Worm (Caenorhabditis elegans) whole organism, late embryonic: ENCODE measurements around the gene Y51A2B.4.

ENCODE experiments used
- F13H6.1 ChIP-seq: sonication (generic microtip); optimal IDR thresholded peaks from 2 replicates; lab custom pipeline; 2016; ENCODE audit warnings: missing genetic modification characterization, missing compliant biosample characterization
- T23F11.4 ChIP-seq: fragments of 200-800 bp; sonication (Bioruptor generic); optimal IDR thresholded peaks from 2 replicates; lab custom pipeline; 2018; ENCODE audit warnings: mild to moderate bottlenecking, missing genetic modification characterization, missing compliant biosample characterization
- Y22D7AL.16 ChIP-seq: sonication (generic microtip); optimal IDR thresholded peaks from 2 replicates; lab custom pipeline; 2016; ENCODE audit warnings: missing genetic modification characterization, missing compliant biosample characterization
- ama-1 ChIP-seq: fragments of 150-350 bp; optimal IDR thresholded peaks from 2 replicates; lab custom pipeline; 2014
- ceh-14 ChIP-seq: sonication (generic microtip); optimal IDR thresholded peaks from 2 replicates; lab custom pipeline; 2016; ENCODE audit warnings: missing genotype, missing genetic modification characterization, missing compliant biosample characterization
- ceh-2 ChIP-seq: sonication (generic microtip); optimal IDR thresholded peaks from 2 replicates; lab custom pipeline; 2016; ENCODE audit warnings: missing genotype, missing genetic modification characterization, missing compliant biosample characterization
- ceh-22 ChIP-seq: sonication (generic microtip); optimal IDR thresholded peaks from 2 replicates; lab custom pipeline; 2017; ENCODE audit warnings: missing biosample characterization, missing genetic modification characterization
- ceh-30 ChIP-seq: fragments of 150-350 bp; optimal IDR thresholded peaks from 2 replicates; lab custom pipeline; 2014; ENCODE audit warnings: missing biosample characterization, missing genetic modification characterization
- ceh-31 ChIP-seq: sonication (generic microtip); optimal IDR thresholded peaks from 2 replicates; lab custom pipeline; 2016; ENCODE audit warnings: missing genetic modification characterization, missing compliant biosample characterization
- ceh-34 ChIP-seq: sonication (generic microtip); optimal IDR thresholded peaks from 2 replicates; lab custom pipeline; 2016; ENCODE audit warnings: mild to moderate bottlenecking, missing genetic modification characterization, missing compliant biosample characterization
- ceh-45 ChIP-seq: fragments of 200-800 bp; sonication (Bioruptor generic); IDR thresholded peaks from 2 replicates; pipeline ENCODE4 v1.3.6; 2022; ENCODE audit warnings: missing genetic modification reagents, missing genetic modification characterization, missing compliant biosample characterization
- ceh-48 ChIP-seq: sonication (generic microtip); optimal IDR thresholded peaks from 2 replicates; lab custom pipeline; 2016; ENCODE audit warnings: missing genetic modification characterization, inconsistent platforms, missing compliant biosample characterization
- che-1 ChIP-seq: sonication (generic microtip); optimal IDR thresholded peaks from 2 replicates; lab custom pipeline; 2016; ENCODE audit warnings: mild to moderate bottlenecking, missing genetic modification characterization, missing compliant biosample characterization
- dmd-4 ChIP-seq: sonication (generic microtip); optimal IDR thresholded peaks from 2 replicates; lab custom pipeline; 2016; ENCODE audit warnings: borderline replicate concordance, missing genetic modification characterization, missing compliant biosample characterization
- elt-2 ChIP-seq: sonication (generic microtip); optimal IDR thresholded peaks from 2 replicates; lab custom pipeline; 2016; ENCODE audit warnings: missing genetic modification reagents, missing genetic modification characterization, missing compliant biosample characterization
- elt-4 ChIP-seq: sonication (generic microtip); optimal IDR thresholded peaks from 2 replicates; lab custom pipeline; 2016; ENCODE audit warnings: missing genetic modification characterization, missing compliant biosample characterization
- fax-1 ChIP-seq: sonication (generic microtip); optimal IDR thresholded peaks from 2 replicates; lab custom pipeline; 2016; ENCODE audit warnings: missing genotype, missing genetic modification characterization, missing compliant biosample characterization
- fkh-10 ChIP-seq: fragments of 150-350 bp; optimal IDR thresholded peaks from 2 replicates; lab custom pipeline; 2014; ENCODE audit warnings: missing biosample characterization, missing genetic modification reagents, missing genetic modification characterization
- fkh-6 ChIP-seq: sonication (generic microtip); optimal IDR thresholded peaks from 2 replicates; lab custom pipeline; 2016; ENCODE audit warnings: missing genetic modification characterization, missing compliant biosample characterization
- hlh-13 ChIP-seq: fragments of 200-800 bp; sonication (Bioruptor generic); optimal IDR thresholded peaks from 2 replicates; lab custom pipeline; 2018; ENCODE audit warnings: mild to moderate bottlenecking, missing genetic modification characterization, missing compliant biosample characterization
- hlh-8 ChIP-seq: sonication (generic microtip); optimal IDR thresholded peaks from 2 replicates; lab custom pipeline; 2016; ENCODE audit warnings: missing genotype, missing genetic modification characterization, missing compliant biosample characterization
- lim-6 ChIP-seq: sonication (generic microtip); optimal IDR thresholded peaks from 2 replicates; lab custom pipeline; 2016; ENCODE audit warnings: missing genetic modification characterization, missing compliant biosample characterization
- lin-11 ChIP-seq: fragments of 200-800 bp; sonication (Bioruptor generic); optimal IDR thresholded peaks from 2 replicates; lab custom pipeline; 2018; ENCODE audit warnings: mild to moderate bottlenecking, missing genetic modification characterization, missing compliant biosample characterization
- madf-2 ChIP-seq: sonication (generic microtip); optimal IDR thresholded peaks from 2 replicates; lab custom pipeline; 2017; ENCODE audit warnings: missing genetic modification characterization, missing compliant biosample characterization
- nhr-11 ChIP-seq: fragments of 150-350 bp; optimal IDR thresholded peaks from 2 replicates; lab custom pipeline; 2014; ENCODE audit warnings: missing biosample characterization, missing genetic modification characterization
- npax-4 ChIP-seq: sonication (generic microtip); optimal IDR thresholded peaks from 2 replicates; lab custom pipeline; 2016; ENCODE audit warnings: missing genetic modification characterization, missing compliant biosample characterization
- odd-2 ChIP-seq: sonication (generic microtip); optimal IDR thresholded peaks from 2 replicates; lab custom pipeline; 2017; ENCODE audit warnings: antibody characterized with exemption, mild to moderate bottlenecking, missing genetic modification characterization, missing compliant biosample characterization
- pax-1 ChIP-seq: fragments of 150-350 bp; optimal IDR thresholded peaks from 2 replicates; lab custom pipeline; 2014; ENCODE audit warnings: missing biosample characterization, missing genetic modification characterization
- pha-2 ChIP-seq: sonication (generic microtip); optimal IDR thresholded peaks from 2 replicates; lab custom pipeline; 2017; ENCODE audit warnings: mild to moderate bottlenecking, missing genetic modification characterization, missing compliant biosample characterization
- pros-1 ChIP-seq: fragments of 150-350 bp; optimal IDR thresholded peaks from 2 replicates; lab custom pipeline; 2014; ENCODE audit warnings: missing biosample characterization, missing genetic modification reagents, missing genetic modification characterization
- sdc-2 ChIP-seq: sonication (generic microtip); optimal IDR thresholded peaks from 2 replicates; lab custom pipeline; 2016; ENCODE audit warnings: missing genotype, missing genetic modification characterization, missing compliant biosample characterization
- sox-4 ChIP-seq: sonication (generic microtip); optimal IDR thresholded peaks from 2 replicates; lab custom pipeline; 2017; ENCODE audit warnings: mild to moderate bottlenecking, missing genetic modification characterization, inconsistent platforms, missing compliant biosample characterization
- syd-9 ChIP-seq: sonication (generic microtip); optimal IDR thresholded peaks from 2 replicates; lab custom pipeline; 2016; ENCODE audit warnings: mild to moderate bottlenecking, missing genetic modification characterization, moderate library complexity, missing compliant biosample characterization
- ttx-3 ChIP-seq: sonication (generic microtip); optimal IDR thresholded peaks from 2 replicates; lab custom pipeline; 2016; ENCODE audit warnings: missing genetic modification reagents, missing genetic modification characterization, missing compliant biosample characterization
- unc-3 ChIP-seq, 2 experiments: fragments of 200-800 bp in 1 of 2; sonication (Bioruptor generic) in 1 of 2; sonication (generic microtip) in 1 of 2; conservative IDR thresholded peaks in 1 of 2; optimal IDR thresholded peaks in 1 of 2; 2 replicates each; pipeline versions ENCODE4 v1.3.6 to Lab custom; 2016 to 2022; ENCODE audit warnings: missing compliant biosample characterization in 2 of 2, missing genetic modification characterization in 2 of 2, missing genetic modification reagents in 1 of 2
- unc-86 ChIP-seq: sonication (generic microtip); optimal IDR thresholded peaks from 2 replicates; lab custom pipeline; 2016; ENCODE audit warnings: missing genetic modification characterization, missing compliant biosample characterization
- ztf-16 ChIP-seq: sonication (generic microtip); optimal IDR thresholded peaks from 2 replicates; lab custom pipeline; 2017; ENCODE audit warnings: missing genetic modification characterization, missing compliant biosample characterization

Gene Y51A2B.4

ce11 chrV:18364558-18364957, 24.4 kb downstream of the Y51A2B.4 start, which contains the start of gene C08E8.9:
Gene C08E8.9 (plus strand): TSS chrV:18364858.
- TF ChIP-seq hlh-8 (tag; lab: Kevin White, UChicago) (no peak), che-1 (tag; lab: Kevin White, UChicago) (no peak), unc-3 (GFP tag; conservative IDR thresholded peaks at IDR 0.05; lab: Robert Waterston, UW) (no peak), unc-3 (tag; optimal IDR thresholded peaks at IDR 0.05; lab: Kevin White, UChicago) (no peak), elt-2 (tag; lab: Kevin White, UChicago) (no peak)
- TF ChIP-seq, all 69 proteins: peak for 0

- no peak for TF ChIP-seq hlh-13
- no peak for TF ChIP-seq sox-4 (tag; lab: Kevin White, UChicago)
- no peak for TF ChIP-seq unc-86 (tag; lab: Kevin White, UChicago)
- no peak for TF ChIP-seq pha-2
- no peak for TF ChIP-seq sdc-2
- TF ChIP-seq ceh-48 (tag; lab: Kevin White, UChicago) = no peak
- no peak for TF ChIP-seq fax-1 (tag; lab: Kevin White, UChicago)
- no peak for TF ChIP-seq syd-9 (tag; lab: Kevin White, UChicago)
- no peak for TF ChIP-seq ceh-45 (GFP tag; lab: Robert Waterston, UW)
- no peak for TF ChIP-seq ceh-30
- TF ChIP-seq dmd-4 (tag; lab: Kevin White, UChicago) = no peak
- no peak for TF ChIP-seq ama-1 (lab: Kevin White, UChicago)
- no peak for TF ChIP-seq elt-4
- no peak for TF ChIP-seq ztf-16 (tag; lab: Kevin White, UChicago)
Measured at ce11 chrV:18362402-18362801, 26.5 kb downstream of the Y51A2B.4 start, which contains the start of gene C08E8.1. Gene C08E8.1 (minus strand): TSS chrV:18362502.

ce11 chrV:18359888-18360287, 29.1 kb downstream of the Y51A2B.4 start, which contains the start of gene C08E8.5:
Gene C08E8.5 (minus strand): TSS chrV:18359988.
- TF ChIP-seq fax-1 (tag; lab: Kevin White, UChicago) = no peak
- TF ChIP-seq sdc-2 = no peak
- TF ChIP-seq ceh-30 = no peak
- TF ChIP-seq odd-2 (tag; lab: Kevin White, UChicago) = no peak
- no peak for TF ChIP-seq F13H6.1 (tag; lab: Kevin White, UChicago)

- no peak for TF ChIP-seq T23F11.4 (GFP tag; lab: Kevin White, UChicago)
- no peak for TF ChIP-seq nhr-11 (tag; lab: Kevin White, UChicago)
- TF ChIP-seq odd-2 (tag; lab: Kevin White, UChicago) = no peak
- no peak for TF ChIP-seq ceh-48 (tag; lab: Kevin White, UChicago)
- no peak for TF ChIP-seq elt-4
- TF ChIP-seq fkh-6 (tag; lab: Kevin White, UChicago) = no peak
- no peak for TF ChIP-seq syd-9 (tag; lab: Kevin White, UChicago)
- no peak for TF ChIP-seq npax-4 (tag; lab: Kevin White, UChicago)
- no peak for TF ChIP-seq Y22D7AL.16 (tag; lab: Kevin White, UChicago)
- TF ChIP-seq ama-1 (lab: Kevin White, UChicago) = no peak
- TF ChIP-seq ceh-22 = no peak
- no peak for TF ChIP-seq madf-2 (tag; lab: Kevin White, UChicago)
- TF ChIP-seq, all 69 proteins: peak for 0
Measured at ce11 chrV:18355742-18356141, 33.2 kb downstream of the Y51A2B.4 start, which contains the start of gene C08E8.2. Gene C08E8.2 (minus strand): TSS chrV:18355842.

- TF ChIP-seq ceh-30 (peak; percentile 28), lin-11 (no peak)
Measured at ce11 chrV:18354299-18354698, 34.6 kb downstream of the Y51A2B.4 start.

ce11 chrV:18350721-18351120, 38.2 kb downstream of the Y51A2B.4 start, which contains the start of gene C08E8.11:
Gene C08E8.11 (plus strand): TSS chrV:18351021.
- TF ChIP-seq ceh-2 (tag; lab: Kevin White, UChicago) (no peak), ceh-14 (tag; lab: Kevin White, UChicago) (no peak), syd-9 (tag; lab: Kevin White, UChicago) (no peak), unc-3 (GFP tag; conservative IDR thresholded peaks at IDR 0.05; lab: Robert Waterston, UW) (no peak), unc-3 (tag; optimal IDR thresholded peaks at IDR 0.05; lab: Kevin White, UChicago) (no peak), pax-1 (no peak), unc-86 (tag; lab: Kevin White, UChicago) (no peak), pros-1 (no peak), ttx-3 (no peak), Y22D7AL.16 (tag; lab: Kevin White, UChicago) (no peak), nhr-11 (tag; lab: Kevin White, UChicago) (no peak), lim-6 (tag; lab: Kevin White, UChicago) (no peak), fkh-10 (no peak), pha-2 (no peak), npax-4 (tag; lab: Kevin White, UChicago) (no peak), elt-2 (tag; lab: Kevin White, UChicago) (no peak), ceh-34 (tag; lab: Kevin White, UChicago) (no peak), hlh-8 (tag; lab: Kevin White, UChicago) (no peak), ztf-16 (tag; lab: Kevin White, UChicago) (no peak), ceh-31 (no peak)
